Fruit fly (Drosophila melanogaster): ENCODE data around the gene CAH16.
A peak's percentile ranks its signal among the peaks of the same experiment; 100 is the strongest.

The CAH16 gene

dm6 chr3R:31295694-31296093 lies 35.6 kb downstream of the CAH16 start (continued):
- TF ChIP-seq CG11902 (GFP tag; optimal IDR thresholded peaks at IDR 0.05) (peak; percentile 14), Blimp-1 (GFP tag; optimal IDR thresholded peaks at IDR 0.05) (no peak), net (GFP tag; optimal IDR thresholded peaks at IDR 0.05) (peak; percentile 46), CG7368 (GFP tag; optimal IDR thresholded peaks at IDR 0.05) (peak; percentile 29), CG6808 (GFP tag; optimal IDR thresholded peaks at IDR 0.05) (peak; percentile 39), Gug (GFP tag; IDR thresholded peaks at IDR 0.05) (peak; percentile 44; the same call in 1 of the 2 replicates), CG31627 (GFP tag; optimal IDR thresholded peaks at IDR 0.05) (peak; percentile 49), CG8632 (GFP tag; optimal IDR thresholded peaks at IDR 0.05) (peak; percentile 24), Hr39 (GFP tag; optimal IDR thresholded peaks at IDR 0.05) (peak; percentile 49), CG3032 (tag; optimal IDR thresholded peaks at IDR 0.05) (peak; percentile 41), cyc (GFP tag; optimal IDR thresholded peaks at IDR 0.05) (peak; percentile 50), acj6 (GFP tag; optimal IDR thresholded peaks at IDR 0.05) (peak; percentile 61), CG11294 (GFP tag; IDR thresholded peaks at IDR 0.05) (peak; percentile 13; the same call in 1 of the 2 replicates)

dm6 chr3R:31296989-31297388 lies 36.9 kb downstream of the CAH16 start:
- TF ChIP-seq CG6792 (GFP tag; optimal IDR thresholded peaks at IDR 0.05) (peak; percentile 26), CG6163 (GFP tag; IDR thresholded peaks at IDR 0.05) (0 out of 3 replicates have a peak, but pooled peaks have one; percentile 12), Gug (GFP tag; IDR thresholded peaks at IDR 0.05) (no peak), CG11762 (GFP tag; optimal IDR thresholded peaks at IDR 0.05; ENCODE audit: insufficient read depth) (no peak), CG8119 (GFP tag; IDR thresholded peaks at IDR 0.05) (no peak), svp (GFP tag) (peak; percentile 92), Hr38 (GFP tag; optimal IDR thresholded peaks at IDR 0.05) (no peak), CG8632 (GFP tag; optimal IDR thresholded peaks at IDR 0.05) (peak; percentile 22), Ets21C (GFP tag; optimal IDR thresholded peaks at IDR 0.05) (peak; percentile 26), vri (GFP tag; optimal IDR thresholded peaks at IDR 0.05) (peak; percentile 19), CG32006 (GFP tag; optimal IDR thresholded peaks at IDR 0.05) (peak; percentile 4), Eip75B (GFP tag; optimal IDR thresholded peaks at IDR 0.05) (peak; percentile 11), achi (GFP tag; optimal IDR thresholded peaks at IDR 0.05) (peak; percentile 31), CG6854 (GFP tag; optimal IDR thresholded peaks at IDR 0.05) (no peak), CG10631 (GFP tag; optimal IDR thresholded peaks at IDR 0.05) (peak; percentile 5), Sox14 (GFP tag; optimal IDR thresholded peaks at IDR 0.05) (peak; percentile 41), CG4318 (GFP tag; optimal IDR thresholded peaks at IDR 0.05) (no peak), Met (GFP tag; optimal IDR thresholded peaks at IDR 0.05) (peak; percentile 73), esn (GFP tag; optimal IDR thresholded peaks at IDR 0.05) (peak; percentile 70), OdsH (GFP tag; optimal IDR thresholded peaks at IDR 0.05) (peak; percentile 9), dac (GFP tag; optimal IDR thresholded peaks at IDR 0.05) (no peak), lz (GFP tag; optimal IDR thresholded peaks at IDR 0.05) (peak; percentile 41), CG10669 (GFP tag; optimal IDR thresholded peaks at IDR 0.05) (no peak), Hr39 (GFP tag; optimal IDR thresholded peaks at IDR 0.05) (peak; percentile 56), salr (GFP tag; optimal IDR thresholded peaks at IDR 0.05) (no peak), Smox (GFP tag; optimal IDR thresholded peaks at IDR 0.05) (peak; percentile 56), Ets96B (tag; optimal IDR thresholded peaks at IDR 0.05) (no peak), CG34406 (GFP tag; optimal IDR thresholded peaks at IDR 0.05) (peak; percentile 3), cyc (GFP tag; optimal IDR thresholded peaks at IDR 0.05) (peak; percentile 44), Sox102F (GFP tag; optimal IDR thresholded peaks at IDR 0.05) (peak; percentile 74), CG31627 (GFP tag; optimal IDR thresholded peaks at IDR 0.05) (peak; percentile 54), CG3919 (GFP tag; optimal IDR thresholded peaks at IDR 0.05) (peak; percentile 14), Eip78C (GFP tag) (peak; percentile 68), pdm3 (GFP tag; optimal IDR thresholded peaks at IDR 0.05) (peak; percentile 33), CG15336 (GFP tag; IDR thresholded peaks at IDR 0.05) (no peak), topi (GFP tag; optimal IDR thresholded peaks at IDR 0.05) (peak; percentile 45), acj6 (GFP tag; optimal IDR thresholded peaks at IDR 0.05) (peak; percentile 25), net (GFP tag; optimal IDR thresholded peaks at IDR 0.05) (no peak)
